Fruit fly (Drosophila melanogaster) whole organism, embryonic: ENCODE results near the gene sud1.

ENCODE experiments used
- Bdp1 ChIP-seq: fragments of 200-800 bp; sonication (Bioruptor generic); optimal IDR thresholded peaks from 3 replicates; lab custom pipeline; 2016; ENCODE audit warnings: missing biosample characterization, missing genetic modification characterization
- CG12155 ChIP-seq: fragments of 200-800 bp; sonication (Bioruptor generic); optimal IDR thresholded peaks from 3 replicates; lab custom pipeline; 2016; ENCODE audit warnings: missing biosample characterization, missing genetic modification characterization
- CG14014 ChIP-seq: fragments of 200-800 bp; sonication (Bioruptor generic); IDR thresholded peaks from 2 replicates; pipeline ENCODE4 v1.3.6; 2022; ENCODE audit warnings: missing biosample characterization, missing genetic modification characterization
- CG14965 ChIP-seq: fragments of 200-800 bp; sonication (Bioruptor generic); optimal IDR thresholded peaks from 2 replicates; lab custom pipeline; 2016; ENCODE audit warnings: missing biosample characterization, missing genetic modification characterization, borderline replicate concordance
- CG18262 ChIP-seq: fragments of 200-800 bp; optimal IDR thresholded peaks from 3 replicates; lab custom pipeline; 2019; ENCODE audit warnings: missing biosample characterization, mild to moderate bottlenecking, missing genetic modification characterization, moderate library complexity
- CG2120 ChIP-seq: fragments of 200-800 bp; sonication (Bioruptor generic); optimal IDR thresholded peaks from 3 replicates; lab custom pipeline; 2016; ENCODE audit warnings: missing biosample characterization, missing genetic modification characterization
- CG3281 ChIP-seq: fragments of 200-800 bp; sonication (Bioruptor generic); optimal IDR thresholded peaks from 3 replicates; lab custom pipeline; 2017; ENCODE audit warnings: missing biosample characterization, mild to moderate bottlenecking, missing genetic modification characterization
- CG4820 ChIP-seq: fragments of 200-800 bp; sonication (Bioruptor generic); optimal IDR thresholded peaks from 3 replicates; lab custom pipeline; 2016; ENCODE audit warnings: missing biosample characterization, missing genetic modification characterization
- CG5953 ChIP-seq: fragments of 200-800 bp; sonication (Bioruptor generic); IDR thresholded peaks from 2 replicates; pipeline ENCODE4 v1.3.6; 2022; ENCODE audit warnings: missing biosample characterization, missing genetic modification characterization
- CG7786 ChIP-seq: fragments of 200-800 bp; sonication (Bioruptor generic); optimal IDR thresholded peaks from 2 replicates; lab custom pipeline; 2016; ENCODE audit warnings: missing biosample characterization, missing genetic modification characterization
- CG8359 ChIP-seq: fragments of 200-800 bp; sonication (Bioruptor generic); optimal IDR thresholded peaks from 2 replicates; lab custom pipeline; 2017; ENCODE audit warnings: missing biosample characterization, mild to moderate bottlenecking, missing genetic modification characterization, borderline replicate concordance
- CG9727 ChIP-seq: fragments of 200-800 bp; sonication (Bioruptor generic); optimal IDR thresholded peaks from 3 replicates; lab custom pipeline; 2017; ENCODE audit warnings: missing biosample characterization, mild to moderate bottlenecking, missing genetic modification characterization
- CHES-1-like ChIP-seq: fragments of 200-800 bp; sonication (Bioruptor generic); optimal IDR thresholded peaks from 2 replicates; lab custom pipeline; 2016; ENCODE audit warnings: missing biosample characterization, missing genetic modification characterization
- D19A ChIP-seq: fragments of 200-800 bp; optimal IDR thresholded peaks from 3 replicates; lab custom pipeline; 2019; ENCODE audit warnings: missing biosample characterization, mild to moderate bottlenecking, missing genetic modification characterization, moderate library complexity
- Eip74EF ChIP-seq, 2 experiments: fragments of 200-800 bp in 1 of 2; fragments of >200 bp in 1 of 2; sonication (Bioruptor generic) in 1 of 2; optimal IDR thresholded peaks; 2 replicates each; lab custom pipeline; 2017 to 2019; ENCODE audit warnings: missing biosample characterization in 2 of 2, missing genetic modification characterization in 2 of 2, mild to moderate bottlenecking in 1 of 2, moderate library complexity in 1 of 2
- Gug ChIP-seq: fragments of 200-800 bp; sonication (Bioruptor generic); IDR thresholded peaks from 4 replicates; pipeline ENCODE4 v1.3.6; 2022; ENCODE audit warnings: missing biosample characterization, missing genetic modification characterization
- HHEX ChIP-seq: fragments of 200-800 bp; sonication (Bioruptor generic); optimal IDR thresholded peaks from 3 replicates; lab custom pipeline; 2017; ENCODE audit warnings: missing biosample characterization, mild to moderate bottlenecking, missing genetic modification characterization, missing genetic modification reagents
- HLH54F ChIP-seq: fragments of 200-800 bp; sonication (Bioruptor generic); optimal IDR thresholded peaks from 3 replicates; lab custom pipeline; 2016; ENCODE audit warnings: missing biosample characterization, missing genetic modification characterization
- Hr39 ChIP-seq: fragments of >200 bp; optimal IDR thresholded peaks from 2 replicates; lab custom pipeline; 2017
- Lhr ChIP-seq: fragments of 200-800 bp; sonication (Bioruptor generic); optimal IDR thresholded peaks from 3 replicates; lab custom pipeline; 2017; ENCODE audit warnings: mild to moderate bottlenecking, missing biosample characterization, missing genetic modification reagents, missing genetic modification characterization
- Lpt ChIP-seq: fragments of >200 bp; optimal IDR thresholded peaks from 2 replicates; lab custom pipeline; 2018; ENCODE audit warnings: missing biosample characterization, missing genetic modification characterization
- Myb ChIP-seq: fragments of 200-800 bp; sonication (Bioruptor generic); optimal IDR thresholded peaks from 2 replicates; lab custom pipeline; 2016; ENCODE audit warnings: missing biosample characterization, missing genetic modification characterization
- Sox100B ChIP-seq: fragments of 200-800 bp; sonication (Bioruptor generic); optimal IDR thresholded peaks from 3 replicates; lab custom pipeline; 2018; ENCODE audit warnings: missing biosample characterization, mild to moderate bottlenecking, missing genetic modification characterization
- Sry-β ChIP-seq: fragments of 200-800 bp; sonication (Bioruptor generic); optimal IDR thresholded peaks from 2 replicates; lab custom pipeline; 2018; ENCODE audit warnings: missing biosample characterization, mild to moderate bottlenecking, missing genetic modification characterization, moderate library complexity
- TFAM ChIP-seq: fragments of 200-800 bp; sonication (Bioruptor generic); optimal IDR thresholded peaks from 2 replicates; lab custom pipeline; 2017; ENCODE audit warnings: missing biosample characterization, missing genetic modification characterization, inconsistent platforms
- Xbp1 ChIP-seq: fragments of 200-800 bp; sonication (Bioruptor generic); optimal IDR thresholded peaks from 3 replicates; lab custom pipeline; 2016; ENCODE audit warnings: missing biosample characterization, mild to moderate bottlenecking, missing genetic modification characterization
- al ChIP-seq: fragments of 200-800 bp; sonication (Bioruptor generic); IDR thresholded peaks from 2 replicates; pipeline ENCODE4 v1.3.6; 2022; ENCODE audit warnings: missing biosample characterization, missing genetic modification characterization
- chm ChIP-seq: fragments of 200-800 bp; sonication (Bioruptor generic); IDR thresholded peaks from 2 replicates; pipeline ENCODE4 v1.3.6; 2022; ENCODE audit warnings: missing biosample characterization, missing genetic modification characterization
- dimm ChIP-seq: fragments of 200-800 bp; sonication (Bioruptor generic); IDR thresholded peaks from 2 replicates; pipeline ENCODE4 v1.3.6; 2022; ENCODE audit warnings: missing biosample characterization, missing genetic modification characterization
- dysf ChIP-seq: fragments of 200-800 bp; sonication (Bioruptor generic); IDR thresholded peaks from 3 replicates; pipeline ENCODE4 v1.3.6; 2022; ENCODE audit warnings: missing biosample characterization, missing genetic modification characterization
- esg ChIP-seq: fragments of 200-800 bp; sonication (Bioruptor generic); conservative IDR thresholded peaks from 2 replicates; pipeline ENCODE4 v1.3.6; 2022; ENCODE audit warnings: missing biosample characterization, missing genetic modification characterization
- fd3F ChIP-seq: fragments of 200-800 bp; sonication (Bioruptor generic); optimal IDR thresholded peaks from 2 replicates; lab custom pipeline; 2018; ENCODE audit warnings: missing biosample characterization, mild to moderate bottlenecking, missing genetic modification characterization, moderate library complexity
- gem ChIP-seq: fragments of 200-800 bp; sonication (Bioruptor generic); optimal IDR thresholded peaks from 2 replicates; lab custom pipeline; 2019; ENCODE audit warnings: missing biosample characterization, mild to moderate bottlenecking, missing genetic modification characterization, moderate library complexity
- grn ChIP-seq: fragments of 200-800 bp; sonication (Bioruptor generic); optimal IDR thresholded peaks from 3 replicates; lab custom pipeline; 2017; ENCODE audit warnings: missing biosample characterization, missing genetic modification characterization
- ind ChIP-seq: fragments of 200-800 bp; sonication (Bioruptor generic); optimal IDR thresholded peaks from 3 replicates; lab custom pipeline; 2016; ENCODE audit warnings: missing biosample characterization, missing genetic modification characterization
- nom ChIP-seq: fragments of 200-800 bp; sonication (Bioruptor generic); optimal IDR thresholded peaks from 2 replicates; lab custom pipeline; 2017; ENCODE audit warnings: missing biosample characterization, missing genetic modification characterization, mild to moderate bottlenecking, moderate library complexity, missing genetic modification reagents
- onecut ChIP-seq: fragments of 200-800 bp; sonication (Bioruptor generic); IDR thresholded peaks from 2 replicates; pipeline ENCODE4 v1.3.6; 2022; ENCODE audit warnings: missing biosample characterization, missing genetic modification characterization
- pan ChIP-seq, 4 experiments: fragments of >200 bp in 3 of 4; fragments of 200-800 bp in 1 of 4; sonication (Bioruptor generic) in 1 of 4; optimal IDR thresholded peaks in 3 of 4; IDR thresholded peaks in 1 of 4; 2 replicates each; pipeline versions ENCODE4 v1.3.6 to Lab custom; 2017 to 2022; ENCODE audit warnings: missing biosample characterization in 2 of 4, missing genetic modification characterization in 2 of 4, mixed read lengths in 1 of 4
- ro ChIP-seq: fragments of 200-800 bp; sonication (Bioruptor generic); IDR thresholded peaks from 2 replicates; pipeline ENCODE4 v1.3.6; 2022; ENCODE audit warnings: missing biosample characterization, missing genetic modification characterization
- sd ChIP-seq: fragments of 200-800 bp; sonication (Bioruptor generic); optimal IDR thresholded peaks from 3 replicates; lab custom pipeline; 2018; ENCODE audit warnings: missing biosample characterization, mild to moderate bottlenecking, missing genetic modification characterization, moderate library complexity
- sens ChIP-seq: fragments of 200-800 bp; sonication (Bioruptor generic); peaks from one replicate; lab custom pipeline; 2016; ENCODE audit warnings: missing biosample characterization, missing genetic modification characterization
- sim ChIP-seq: fragments of 200-800 bp; sonication (Bioruptor generic); IDR thresholded peaks from 2 replicates; pipeline ENCODE4 v1.3.6; 2022; ENCODE audit warnings: missing biosample characterization, missing genetic modification characterization
- trh ChIP-seq: fragments of 200-800 bp; sonication (Bioruptor generic); optimal IDR thresholded peaks from 2 replicates; lab custom pipeline; 2016; ENCODE audit warnings: missing biosample characterization, missing genetic modification characterization
- yki ChIP-seq: fragments of >200 bp; optimal IDR thresholded peaks from 3 replicates; lab custom pipeline; 2018

The sud1 gene

dm6 chr3R:24917814-24918636 is at the start of gene sud1, which contains the start of the genes PIG-S and CG11168 (continued):
- TF ChIP-seq onecut (GFP tag; lab: Robert Waterston, UW) (no peak), dysf (GFP tag; lab: Robert Waterston, UW) (peak; percentile 75), sim (GFP tag; lab: Robert Waterston, UW) (no peak), al (GFP tag; lab: Robert Waterston, UW) (peak; percentile 41; the same call in 1 of the 2 replicates), grn (no peak), Sry-β (GFP tag; lab: Kevin White, UChicago) (peak; percentile 98), ro (GFP tag; lab: Robert Waterston, UW) (peak; percentile 31; the same call in 1 of the 2 replicates), HLH54F (peak; percentile 7), CG8359 (GFP tag; lab: Kevin White, UChicago) (no peak), CG5953 (GFP tag; lab: Robert Waterston, UW) (no peak), CG9727 (GFP tag; lab: Kevin White, UChicago) (peak; percentile 68)

- TF ChIP-seq D19A (tag; lab: Kevin White, UChicago) (peak; percentile 12), CG2120 (GFP tag; lab: Kevin White, UChicago) (no peak)
These were observed 48.9 kb upstream of the sud1 start for dm6 chr3R:24966578-24966977.

dm6 chr3R:24965403-24965802 is 47.7 kb upstream of the sud1 start:
- TF ChIP-seq sens (GFP tag; lab: Kevin White, UChicago): peak; percentile 28
- TF ChIP-seq CG5953 (GFP tag; lab: Robert Waterston, UW): no peak

- TF ChIP-seq yki (lab: Kevin White, UChicago): no peak
- peak; percentile 11 for TF ChIP-seq Bdp1 (GFP tag; lab: Kevin White, UChicago)
- TF ChIP-seq Xbp1 (GFP tag; lab: Kevin White, UChicago): peak; percentile 74
- TF ChIP-seq fd3F (GFP tag; lab: Kevin White, UChicago): peak; percentile 27
- TF ChIP-seq pan (optimal IDR thresholded peaks at IDR 0.05; lab: Kevin White, UChicago): no peak
- peak in 1 of 2 experiments; percentile 78 for TF ChIP-seq pan (GFP tag; optimal IDR thresholded peaks at IDR 0.05 in 1 of 2, IDR thresholded peaks at IDR 0.05 in 1 of 2)
- TF ChIP-seq CG7786 (GFP tag; lab: Kevin White, UChicago): peak; percentile 43
- peak; percentile 81 for TF ChIP-seq gem (tag; lab: Kevin White, UChicago)
- TF ChIP-seq sd (tag; lab: Kevin White, UChicago): peak; percentile 48
- no peak for TF ChIP-seq dimm (GFP tag; lab: Robert Waterston, UW)
- TF ChIP-seq chm: no peak
- no peak for TF ChIP-seq Lhr (GFP tag; lab: Kevin White, UChicago)
- TF ChIP-seq CG12155 (GFP tag; lab: Kevin White, UChicago): peak; percentile 48
- no peak for TF ChIP-seq nom (GFP tag; lab: Kevin White, UChicago)
- TF ChIP-seq Hr39 (lab: Kevin White, UChicago): no peak
- TF ChIP-seq CG14014: no peak
- TF ChIP-seq CG2120 (GFP tag; lab: Kevin White, UChicago): peak; percentile 76
- no peak for TF ChIP-seq Lpt (GFP tag; lab: Kevin White, UChicago)
- TF ChIP-seq HHEX (GFP tag; lab: Kevin White, UChicago): peak; percentile 60
- TF ChIP-seq Myb: peak; percentile 29
- TF ChIP-seq CG14965 (GFP tag; lab: Kevin White, UChicago): no peak
- no peak for TF ChIP-seq TFAM
- peak; percentile 48; the same call in 2 of the 4 replicates for TF ChIP-seq Gug (GFP tag; lab: Robert Waterston, UW)
- peak; percentile 43 for TF ChIP-seq CG18262 (tag; lab: Kevin White, UChicago)
- TF ChIP-seq Sox100B (GFP tag; lab: Kevin White, UChicago): peak; percentile 40
- TF ChIP-seq esg: peak; percentile 68
- TF ChIP-seq CHES-1-like (GFP tag; lab: Kevin White, UChicago): peak; percentile 20
- no peak for TF ChIP-seq CG3281 (GFP tag; lab: Kevin White, UChicago)
- peak in 1 of 2 experiments; percentile 32 for TF ChIP-seq Eip74EF (GFP tag; optimal IDR thresholded peaks at IDR 0.05; lab: Kevin White, UChicago)
- TF ChIP-seq ind (GFP tag; lab: Kevin White, UChicago): peak; percentile 80
- peak; percentile 25 for TF ChIP-seq CG9727 (GFP tag; lab: Kevin White, UChicago)
- no peak for TF ChIP-seq trh (GFP tag; lab: Kevin White, UChicago)
- peak; percentile 11 for TF ChIP-seq CG4820 (GFP tag; lab: Kevin White, UChicago)
These were observed 44.8 kb upstream of the sud1 start for dm6 chr3R:24962470-24962869.
